Fruit fly (Drosophila melanogaster): ENCODE measurements around the gene alphaTub84B.

Gene alphaTub84B

dm6 chr3R:7102853-7103833, 16.7 kb downstream of the alphaTub84B start:
- TF ChIP-seq CTCF (optimal IDR thresholded peaks at IDR 0.05), result no peak
- no peak for TF ChIP-seq CG8478 (optimal IDR thresholded peaks at IDR 0.05)

- TF ChIP-seq CTCF (optimal IDR thresholded peaks at IDR 0.05) (no peak), CG8478 (optimal IDR thresholded peaks at IDR 0.05) (no peak)
These were observed 17.9 kb downstream of the alphaTub84B start for dm6 chr3R:7104308-7104707.

dm6 chr3R:7105503-7106164, 19.2 kb downstream of the alphaTub84B start:
- TF ChIP-seq CTCF (optimal IDR thresholded peaks at IDR 0.05) (no peak), CG8478 (optimal IDR thresholded peaks at IDR 0.05) (no peak)

dm6 chr3R:7107713-7108588, 21.6 kb downstream of the alphaTub84B start:
- TF ChIP-seq CTCF (optimal IDR thresholded peaks at IDR 0.05), result no peak
- TF ChIP-seq CG8478 (optimal IDR thresholded peaks at IDR 0.05), result no peak

dm6 chr3R:7108589-7109312, 22.4 kb downstream of the alphaTub84B start:
- TF ChIP-seq CTCF (optimal IDR thresholded peaks at IDR 0.05), result no peak
- no peak for TF ChIP-seq CG8478 (optimal IDR thresholded peaks at IDR 0.05)

- no peak for TF ChIP-seq CG8478 (optimal IDR thresholded peaks at IDR 0.05)
- TF ChIP-seq CTCF (optimal IDR thresholded peaks at IDR 0.05), result no peak
These were observed 23.4 kb downstream of the alphaTub84B start for dm6 chr3R:7109760-7110303.

- TF ChIP-seq CTCF (optimal IDR thresholded peaks at IDR 0.05), result no peak
- no peak for TF ChIP-seq CG8478 (optimal IDR thresholded peaks at IDR 0.05)
These were observed 24.9 kb downstream of the alphaTub84B start for dm6 chr3R:7111206-7111858.

- TF ChIP-seq CTCF (optimal IDR thresholded peaks at IDR 0.05), result no peak
- no peak for TF ChIP-seq CG8478 (optimal IDR thresholded peaks at IDR 0.05)
These were observed 26.6 kb downstream of the alphaTub84B start for dm6 chr3R:7112977-7113376.

dm6 chr3R:7116511-7116910, 30.1 kb downstream of the alphaTub84B start:
- no peak for TF ChIP-seq CG8478 (optimal IDR thresholded peaks at IDR 0.05)
- TF ChIP-seq CTCF (optimal IDR thresholded peaks at IDR 0.05), result no peak

- TF ChIP-seq CTCF (optimal IDR thresholded peaks at IDR 0.05), result no peak
- TF ChIP-seq CG8478 (optimal IDR thresholded peaks at IDR 0.05), result no peak
These were observed 31.2 kb downstream of the alphaTub84B start, which contains the start of gene Mlp84B for dm6 chr3R:7117590-7117989. TSS of gene Mlp84B (minus strand) at chr3R:7117732.

- no peak for TF ChIP-seq CG8478 (optimal IDR thresholded peaks at IDR 0.05)
- TF ChIP-seq CTCF (optimal IDR thresholded peaks at IDR 0.05), result no peak
These were observed 36.0 kb downstream of the alphaTub84B start for dm6 chr3R:7122172-7123072.

dm6 chr3R:7123073-7123572, 36.7 kb downstream of the alphaTub84B start:
- TF ChIP-seq CTCF (optimal IDR thresholded peaks at IDR 0.05) (no peak), CG8478 (optimal IDR thresholded peaks at IDR 0.05) (no peak)
